Worm (Caenorhabditis elegans) whole organism, young adult: ENCODE results near the gene Y39B6A.29.
"Not testable (repeated sequence)": the region's sequence is repeated elsewhere in the genome, so short reads cannot be mapped to it uniquely, and the experiment has no call there.

Experiments used
- B0261.1 ChIP-seq: sonication (generic microtip); optimal IDR thresholded peaks from 2 replicates; lab custom pipeline; 2016; ENCODE audit warnings: mild to moderate bottlenecking, missing genetic modification characterization, moderate library complexity, missing compliant biosample characterization
- C06A6.2 ChIP-seq: fragments of 200-800 bp; sonication (Bioruptor generic); conservative IDR thresholded peaks from 2 replicates; pipeline ENCODE4 v1.3.6; 2022; ENCODE audit warnings: missing genetic modification characterization, missing compliant biosample characterization
- F49E8.2 ChIP-seq: sonication (generic microtip); optimal IDR thresholded peaks from 3 replicates; lab custom pipeline; 2017; ENCODE audit warnings: missing genetic modification characterization, mild to moderate bottlenecking, missing compliant biosample characterization, antibody characterized with exemption, moderate library complexity; ENCODE audit not compliant: insufficient read depth
- F57A8.1 ChIP-seq: fragments of 200-800 bp; sonication (Bioruptor generic); optimal IDR thresholded peaks from 2 replicates; lab custom pipeline; 2018; ENCODE audit warnings: mild to moderate bottlenecking, missing genetic modification characterization, moderate library complexity, missing compliant biosample characterization
- F57C9.4 ChIP-seq: sonication (generic microtip); optimal IDR thresholded peaks from 2 replicates; lab custom pipeline; 2017; ENCODE audit warnings: mild to moderate bottlenecking, missing genetic modification characterization, missing compliant biosample characterization
- K11D2.4 ChIP-seq: fragments of 200-800 bp; sonication (Bioruptor generic); IDR thresholded peaks from 2 replicates; pipeline ENCODE4 v1.3.6; 2022; ENCODE audit warnings: missing genetic modification reagents, missing genetic modification characterization, missing compliant biosample characterization
- T26A5.8 ChIP-seq: sonication (generic microtip); optimal IDR thresholded peaks from 2 replicates; lab custom pipeline; 2016; ENCODE audit warnings: missing genetic modification characterization, missing compliant biosample characterization
- Y67H2A.10 ChIP-seq: fragments of 200-800 bp; sonication (Bioruptor generic); conservative IDR thresholded peaks from 2 replicates; pipeline ENCODE4 v1.3.6; 2022; ENCODE audit warnings: missing genetic modification reagents, missing genetic modification characterization, missing compliant biosample characterization
- ZK185.1 ChIP-seq: sonication (generic microtip); optimal IDR thresholded peaks from 2 replicates; lab custom pipeline; 2016; ENCODE audit warnings: mild to moderate bottlenecking, missing genetic modification characterization, missing compliant biosample characterization; ENCODE audit not compliant: poor library complexity, severe bottlenecking
- ama-1 ChIP-seq, 3 experiments: fragments of 150-350 bp in 1 of 3; sonication (generic microtip) in 2 of 3; optimal IDR thresholded peaks; 2 replicates each; lab custom pipeline; 2014 to 2018; ENCODE audit warnings: missing biosample characterization in 2 of 3, missing genetic modification characterization in 2 of 3, missing genetic modification reagents in 2 of 3
- aptf-2 ChIP-seq: fragments of 200-800 bp; sonication (Bioruptor generic); conservative IDR thresholded peaks from 2 replicates; pipeline ENCODE4 v1.3.6; 2022; ENCODE audit warnings: missing genetic modification reagents, missing genetic modification characterization, missing compliant biosample characterization
- atf-7 ChIP-seq: sonication (generic microtip); optimal IDR thresholded peaks from 2 replicates; lab custom pipeline; 2017; ENCODE audit warnings: mild to moderate bottlenecking, missing genetic modification characterization, missing compliant biosample characterization
- attf-6 ChIP-seq: fragments of 200-800 bp; sonication (Bioruptor generic); IDR thresholded peaks from 2 replicates; pipeline ENCODE4 v1.3.6; 2022; ENCODE audit warnings: missing genetic modification reagents, missing genetic modification characterization, missing compliant biosample characterization
- cebp-1 ChIP-seq, 2 experiments: fragments of 200-800 bp in 1 of 2; sonication (Bioruptor generic) in 1 of 2; sonication (generic microtip) in 1 of 2; IDR thresholded peaks in 1 of 2; optimal IDR thresholded peaks in 1 of 2; 2 replicates each; pipeline versions ENCODE4 v1.3.6 to Lab custom; 2017 to 2022; ENCODE audit warnings: missing compliant biosample characterization in 2 of 2, missing genetic modification characterization in 2 of 2, mild to moderate bottlenecking in 1 of 2, missing genetic modification reagents in 1 of 2, moderate library complexity in 1 of 2
- dox-1 ChIP-seq: fragments of 200-800 bp; sonication (Bioruptor generic); IDR thresholded peaks from 2 replicates; pipeline ENCODE4 v1.3.6; 2022; ENCODE audit warnings: missing genetic modification reagents, missing genetic modification characterization, missing compliant biosample characterization
- dpff-1 ChIP-seq: sonication (generic microtip); optimal IDR thresholded peaks from 2 replicates; lab custom pipeline; 2017; ENCODE audit warnings: mild to moderate bottlenecking, missing genetic modification characterization, missing compliant biosample characterization
- hlh-26 ChIP-seq: fragments of 200-800 bp; sonication (Bioruptor generic); conservative IDR thresholded peaks from 2 replicates; pipeline ENCODE4 v1.3.6; 2022; ENCODE audit warnings: missing genetic modification reagents, missing genetic modification characterization, missing compliant biosample characterization
- hmg-1.2 ChIP-seq: fragments of 200-800 bp; sonication (Bioruptor generic); IDR thresholded peaks from 2 replicates; pipeline ENCODE4 v1.3.6; 2022; ENCODE audit warnings: missing genetic modification reagents, missing genetic modification characterization, missing compliant biosample characterization
- hmg-20 ChIP-seq: fragments of 200-800 bp; sonication (Bioruptor generic); IDR thresholded peaks from 2 replicates; pipeline ENCODE4 v1.3.6; 2022; ENCODE audit warnings: missing genetic modification reagents, missing genetic modification characterization, missing compliant biosample characterization
- hrde-1 ChIP-seq: sonication (generic microtip); optimal IDR thresholded peaks from 2 replicates; lab custom pipeline; 2016; ENCODE audit warnings: missing genetic modification characterization, mild to moderate bottlenecking, missing compliant biosample characterization, moderate library complexity, missing genotype, missing genetic modification reagents, borderline replicate concordance
- hsf-1 ChIP-seq: fragments of 200-800 bp; sonication (Bioruptor generic); IDR thresholded peaks from 2 replicates; pipeline ENCODE4 v1.3.6; 2022; ENCODE audit warnings: missing genetic modification reagents, missing genetic modification characterization, missing compliant biosample characterization
- let-607 ChIP-seq, 2 experiments: fragments of 200-800 bp in 1 of 2; sonication (Bioruptor generic) in 1 of 2; sonication (generic microtip) in 1 of 2; optimal IDR thresholded peaks; 2 replicates each; lab custom pipeline; 2016 to 2018; ENCODE audit warnings: mild to moderate bottlenecking in 2 of 2, missing compliant biosample characterization in 2 of 2, missing genetic modification characterization in 2 of 2, moderate library complexity in 2 of 2, missing genotype in 1 of 2
- lin-26 ChIP-seq: fragments of 200-800 bp; sonication (Bioruptor generic); IDR thresholded peaks from 2 replicates; pipeline ENCODE4 v1.3.6; 2022; ENCODE audit warnings: missing genetic modification reagents, missing genetic modification characterization, missing compliant biosample characterization
- lsl-1 ChIP-seq: fragments of 200-800 bp; sonication (Bioruptor generic); optimal IDR thresholded peaks from 2 replicates; lab custom pipeline; 2018; ENCODE audit warnings: mild to moderate bottlenecking, missing genetic modification characterization, moderate library complexity, missing compliant biosample characterization
- madf-6 ChIP-seq: fragments of 200-800 bp; sonication (Bioruptor generic); IDR thresholded peaks from 2 replicates; pipeline ENCODE4 v1.3.6; 2022; ENCODE audit warnings: missing genetic modification reagents, missing genetic modification characterization, missing compliant biosample characterization
- mel-28 ChIP-seq: sonication (generic microtip); optimal IDR thresholded peaks from 2 replicates; lab custom pipeline; 2016; ENCODE audit warnings: borderline replicate concordance, mild to moderate bottlenecking, missing genetic modification characterization, missing compliant biosample characterization
- nhr-90 ChIP-seq: sonication (generic microtip); optimal IDR thresholded peaks from 2 replicates; lab custom pipeline; 2016; ENCODE audit warnings: missing genotype, mild to moderate bottlenecking, missing genetic modification characterization, missing compliant biosample characterization
- rpc-1 ChIP-seq, 2 experiments: fragments of 150-350 bp in 1 of 2; sonication (generic microtip) in 1 of 2; optimal IDR thresholded peaks; 2 replicates each; lab custom pipeline; 2014 to 2018; ENCODE audit warnings: missing biosample characterization in 1 of 2, missing genetic modification characterization in 1 of 2, missing genetic modification reagents in 1 of 2, missing genotype in 1 of 2
- snpc-1.1 ChIP-seq: sonication (generic microtip); optimal IDR thresholded peaks from 2 replicates; lab custom pipeline; 2017; ENCODE audit warnings: missing genetic modification characterization, mild to moderate bottlenecking, missing compliant biosample characterization, antibody characterized with exemption, moderate library complexity, missing genotype, missing genetic modification reagents; ENCODE audit not compliant: insufficient read depth
- snpc-1.3 ChIP-seq: sonication (generic microtip); optimal IDR thresholded peaks from 2 replicates; lab custom pipeline; 2017; ENCODE audit warnings: missing genetic modification characterization, mild to moderate bottlenecking, missing compliant biosample characterization, antibody characterized with exemption, moderate library complexity, missing genotype, missing genetic modification reagents; ENCODE audit not compliant: insufficient read depth
- sptf-2 ChIP-seq: fragments of 200-800 bp; sonication (Bioruptor generic); optimal IDR thresholded peaks from 2 replicates; lab custom pipeline; 2018; ENCODE audit warnings: mild to moderate bottlenecking, missing genetic modification characterization, missing compliant biosample characterization
- ztf-18 ChIP-seq: sonication (generic microtip); optimal IDR thresholded peaks from 2 replicates; lab custom pipeline; 2016; ENCODE audit warnings: missing genotype, mild to moderate bottlenecking, missing genetic modification characterization, missing compliant biosample characterization
- ztf-26 ChIP-seq: sonication (generic microtip); optimal IDR thresholded peaks from 2 replicates; lab custom pipeline; 2017; ENCODE audit warnings: missing genetic modification characterization, missing compliant biosample characterization
- ztf-28 ChIP-seq: fragments of 200-800 bp; sonication (Bioruptor generic); IDR thresholded peaks from 2 replicates; pipeline ENCODE4 v1.3.6; 2022; ENCODE audit warnings: missing genetic modification reagents, missing genetic modification characterization, missing compliant biosample characterization
- ztf-3 ChIP-seq: fragments of 200-800 bp; sonication (Bioruptor generic); optimal IDR thresholded peaks from 2 replicates; lab custom pipeline; 2018; ENCODE audit warnings: mild to moderate bottlenecking, missing genetic modification characterization, missing compliant biosample characterization

Y39B6A.29 gene

ce11 chrV:19027338-19027737 lies 2.8 kb upstream of the Y39B6A.29 start:
- no peak for TF ChIP-seq ama-1 (optimal IDR thresholded peaks at IDR 0.05; lab: Kevin White, UChicago)
- no peak for TF ChIP-seq ama-1 (GFP tag; optimal IDR thresholded peaks at IDR 0.05; lab: Kevin White, UChicago)
- no peak for TF ChIP-seq K11D2.4
- TF ChIP-seq sptf-2: no peak
- TF ChIP-seq snpc-1.1 (tag; lab: Kevin White, UChicago): no peak
- no peak for TF ChIP-seq T26A5.8
- no peak for TF ChIP-seq ztf-26
- TF ChIP-seq aptf-2 (GFP tag; lab: Robert Waterston, UW): no peak
- no peak for TF ChIP-seq dox-1
- no peak for TF ChIP-seq C06A6.2
- TF ChIP-seq hmg-20 (GFP tag; lab: Robert Waterston, UW): no peak
- no peak for TF ChIP-seq hrde-1

- no peak for TF ChIP-seq T26A5.8
- no peak for TF ChIP-seq Y67H2A.10 (GFP tag; lab: Robert Waterston, UW)
- TF ChIP-seq dpff-1 (tag; lab: Kevin White, UChicago): no peak
- no peak for TF ChIP-seq nhr-90 (tag; lab: Kevin White, UChicago)
- TF ChIP-seq lsl-1 (GFP tag; lab: Kevin White, UChicago): no peak
- no peak for TF ChIP-seq F57A8.1 (GFP tag; lab: Kevin White, UChicago)
- no peak for TF ChIP-seq C06A6.2
- no peak for TF ChIP-seq let-607 (tag; optimal IDR thresholded peaks at IDR 0.05; lab: Kevin White, UChicago)
- no peak for TF ChIP-seq cebp-1 (GFP tag; IDR thresholded peaks at IDR 0.05; lab: Robert Waterston, UW)
- TF ChIP-seq cebp-1 (tag; optimal IDR thresholded peaks at IDR 0.05; lab: Kevin White, UChicago): no peak
- no peak for TF ChIP-seq F49E8.2 (tag; lab: Kevin White, UChicago)
- no peak for TF ChIP-seq K11D2.4
- no peak for TF ChIP-seq atf-7
- TF ChIP-seq madf-6 (GFP tag; lab: Robert Waterston, UW): no peak
- TF ChIP-seq B0261.1 (tag; lab: Kevin White, UChicago): no peak
These were observed 1.6 kb upstream of the Y39B6A.29 start, which contains the start of gene Y39B6A.25 for ce11 chrV:19026163-19026562. TSS of gene Y39B6A.25 (plus strand) at chrV:19026463.

- TF ChIP-seq hlh-26 (GFP tag; lab: Robert Waterston, UW): no peak
- no peak for TF ChIP-seq atf-7
- TF ChIP-seq hsf-1 (GFP tag; lab: Robert Waterston, UW): no peak
- no peak for TF ChIP-seq F49E8.2 (tag; lab: Kevin White, UChicago)
- TF ChIP-seq attf-6: no peak
- TF ChIP-seq hmg-1.2: no peak
- TF ChIP-seq snpc-1.1 (tag; lab: Kevin White, UChicago): no peak
- TF ChIP-seq hmg-20 (GFP tag; lab: Robert Waterston, UW): no peak
- no peak for TF ChIP-seq ztf-3 (GFP tag; lab: Kevin White, UChicago)
- TF ChIP-seq mel-28 (tag; lab: Kevin White, UChicago): no peak
- no peak for TF ChIP-seq ztf-28 (GFP tag; lab: Robert Waterston, UW)
- no peak for TF ChIP-seq rpc-1 (optimal IDR thresholded peaks at IDR 0.05; lab: Kevin White, UChicago)
- no peak for TF ChIP-seq rpc-1 (tag; optimal IDR thresholded peaks at IDR 0.05; lab: Kevin White, UChicago)
- no peak for TF ChIP-seq ZK185.1
- TF ChIP-seq lin-26 (GFP tag; lab: Robert Waterston, UW): no peak
- TF ChIP-seq, all 124 proteins: peak for 0
These were observed 5.3 kb downstream of the Y39B6A.29 start for ce11 chrV:19019239-19019638.

- TF ChIP-seq snpc-1.3 (tag; lab: Kevin White, UChicago); F57C9.4 (tag; lab: Kevin White, UChicago); ztf-18: not testable (repeated sequence)
These were observed 10.3 kb downstream of the Y39B6A.29 start, which contains the start of gene Y39B6A.30 for ce11 chrV:19014273-19014672. TSS of gene Y39B6A.30 (plus strand) at chrV:19014573.
